Fruit fly (Drosophila melanogaster) whole organism, adult: Measurements from ENCODE around the gene SmydA-8.

Source experiments
- CG11617 ChIP-seq: fragments of 200-800 bp; sonication (Bioruptor generic); optimal IDR thresholded peaks from 2 replicates; lab custom pipeline; 2017; ENCODE audit warnings: mild to moderate bottlenecking, missing biosample characterization, missing genetic modification reagents, missing genetic modification characterization
- CG12768 ChIP-seq: fragments of 200-800 bp; sonication (Bioruptor generic); optimal IDR thresholded peaks from 2 replicates; lab custom pipeline; 2017; ENCODE audit warnings: missing biosample characterization, missing genetic modification characterization, mild to moderate bottlenecking, moderate library complexity, missing genetic modification reagents
- CG14711 ChIP-seq: fragments of 200-800 bp; sonication (Bioruptor generic); optimal IDR thresholded peaks from 2 replicates; lab custom pipeline; 2018; ENCODE audit warnings: missing biosample characterization, mild to moderate bottlenecking, missing genetic modification characterization, moderate library complexity
- CG1620 ChIP-seq: fragments of 200-800 bp; sonication (Bioruptor generic); optimal IDR thresholded peaks from 2 replicates; lab custom pipeline; 2016; ENCODE audit warnings: missing biosample characterization, missing genetic modification characterization
- CG33017 ChIP-seq: fragments of 200-800 bp; sonication (Bioruptor generic); optimal IDR thresholded peaks from 2 replicates; lab custom pipeline; 2018; ENCODE audit warnings: missing biosample characterization, mild to moderate bottlenecking, missing genetic modification characterization, moderate library complexity
- CG5204 ChIP-seq: fragments of 200-800 bp; sonication (Bioruptor generic); optimal IDR thresholded peaks from 2 replicates; lab custom pipeline; 2016; ENCODE audit warnings: missing biosample characterization, missing genetic modification characterization
- CG7045 ChIP-seq: fragments of 200-800 bp; sonication (Bioruptor generic); optimal IDR thresholded peaks from 2 replicates; lab custom pipeline; 2017; ENCODE audit warnings: missing biosample characterization, mild to moderate bottlenecking, missing genetic modification characterization
- CG7101 ChIP-seq: fragments of 200-800 bp; sonication (Bioruptor generic); optimal IDR thresholded peaks from 2 replicates; lab custom pipeline; 2018; ENCODE audit warnings: missing biosample characterization, mild to moderate bottlenecking, missing genetic modification characterization, moderate library complexity
- Clk ChIP-seq: fragments of 200-800 bp; sonication (Bioruptor generic); optimal IDR thresholded peaks from 2 replicates; lab custom pipeline; 2017; ENCODE audit warnings: missing biosample characterization, missing genetic modification characterization
- Crg-1 ChIP-seq: fragments of 200-800 bp; sonication (Bioruptor generic); optimal IDR thresholded peaks from 2 replicates; lab custom pipeline; 2016; ENCODE audit warnings: missing biosample characterization, missing genetic modification characterization
- Hr96 ChIP-seq: fragments of 200-800 bp; sonication (Bioruptor generic); optimal IDR thresholded peaks from 2 replicates; lab custom pipeline; 2016; ENCODE audit warnings: missing biosample characterization, missing genetic modification characterization
- Mnt ChIP-seq: fragments of 200-800 bp; sonication (Bioruptor generic); optimal IDR thresholded peaks from 2 replicates; lab custom pipeline; 2016; ENCODE audit warnings: missing biosample characterization, mild to moderate bottlenecking, missing genetic modification characterization
- bab1 ChIP-seq: fragments of 200-800 bp; sonication (Bioruptor generic); optimal IDR thresholded peaks from 3 replicates; lab custom pipeline; 2019; ENCODE audit warnings: missing biosample characterization, mild to moderate bottlenecking, missing genetic modification characterization, moderate library complexity
- cic ChIP-seq: fragments of 200-800 bp; sonication (Bioruptor generic); optimal IDR thresholded peaks from 2 replicates; lab custom pipeline; 2017; ENCODE audit warnings: missing biosample characterization, mild to moderate bottlenecking, missing genetic modification characterization, moderate library complexity
- cnc ChIP-seq, 2 experiments: fragments of >200 bp; optimal IDR thresholded peaks; 2 replicates each; lab custom pipeline; 2017
- kay ChIP-seq: fragments of 200-800 bp; sonication (Bioruptor generic); peaks from one replicate; lab custom pipeline; 2016; ENCODE audit warnings: missing biosample characterization, missing genetic modification characterization, borderline replicate concordance
- ovo ChIP-seq: fragments of 200-800 bp; sonication (Bioruptor generic); optimal IDR thresholded peaks from 2 replicates; lab custom pipeline; 2016; ENCODE audit warnings: missing biosample characterization, missing genetic modification characterization
- pad ChIP-seq: fragments of 200-800 bp; sonication (Bioruptor generic); optimal IDR thresholded peaks from 3 replicates; lab custom pipeline; 2017; ENCODE audit warnings: missing biosample characterization, missing genetic modification characterization, mild to moderate bottlenecking, moderate library complexity, missing genetic modification reagents
- tj ChIP-seq: fragments of 200-800 bp; sonication (Bioruptor generic); optimal IDR thresholded peaks from 3 replicates; lab custom pipeline; 2017; ENCODE audit warnings: missing biosample characterization, mild to moderate bottlenecking, missing genetic modification characterization, moderate library complexity
- toe ChIP-seq: fragments of 200-800 bp; sonication (Bioruptor generic); optimal IDR thresholded peaks from 2 replicates; lab custom pipeline; 2016; ENCODE audit warnings: missing biosample characterization, missing genetic modification characterization

The SmydA-8 gene

DNA sequence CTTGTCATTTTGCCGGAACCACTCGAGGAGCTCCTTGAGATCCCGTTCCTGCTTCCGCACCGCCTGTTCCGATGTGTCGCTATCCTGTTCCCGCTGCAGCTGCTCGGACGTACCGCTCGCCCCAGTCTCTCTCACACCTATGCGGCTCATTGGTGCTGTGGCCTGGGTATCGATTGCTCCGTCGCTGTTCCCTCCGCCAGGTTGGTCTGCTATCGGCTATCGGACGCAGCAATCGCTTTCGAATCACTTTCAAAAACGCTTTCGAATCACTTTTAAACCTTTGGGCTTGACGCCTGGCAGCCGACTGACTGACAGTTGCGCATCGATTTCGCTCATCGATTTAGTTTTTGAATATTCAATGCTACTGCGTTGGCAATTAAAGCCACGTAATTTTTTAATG lies 38.1 kb upstream of the SmydA-8 start, which contains the start of gene CG3191:
CG3191 (minus strand) TSS at position 306 of the 400 bp plus-strand sequence.
- TF ChIP-seq CG33017 (tag; lab: Kevin White, UChicago): no peak

- TF ChIP-seq CG5204 (GFP tag; lab: Kevin White, UChicago) (no peak), Mnt (peak; percentile 5)
Measured at dm6 chrX:2249763-2250162, 36.2 kb upstream of the SmydA-8 start, which contains the start of gene crn. Gene crn (minus strand): TSS chrX:2249983.

DNA sequence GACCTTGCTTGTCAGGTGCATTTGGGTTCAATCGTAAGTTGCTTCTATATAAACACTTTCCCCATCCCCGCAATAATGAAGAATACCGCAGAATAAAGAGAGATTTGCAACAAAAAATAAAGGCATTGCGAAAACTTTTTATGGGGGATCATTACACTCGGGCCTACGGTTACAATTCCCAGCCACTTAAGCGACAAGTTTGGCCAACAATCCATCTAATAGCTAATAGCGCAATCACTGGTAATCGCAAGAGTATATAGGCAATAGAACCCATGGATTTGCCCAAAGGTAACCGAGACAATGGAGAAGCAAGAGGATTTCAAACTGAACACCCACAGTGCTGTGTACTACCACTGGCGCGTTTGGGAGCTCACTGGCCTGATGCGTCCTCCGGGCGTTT lies 32.3 kb upstream of the SmydA-8 start, which contains the start of gene Or2a:
Or2a (plus strand) TSS at position 301 of the 400 bp plus-strand sequence.
- TF ChIP-seq CG5204 (GFP tag; lab: Kevin White, UChicago) (no peak), bab1 (GFP tag; lab: Kevin White, UChicago) (no peak), CG7045 (GFP tag; lab: Kevin White, UChicago) (no peak), ovo (GFP tag; lab: Kevin White, UChicago) (no peak)

- TF ChIP-seq tj: no peak
- no peak for TF ChIP-seq CG11617
- no peak for TF ChIP-seq CG14711 (tag; lab: Kevin White, UChicago)
- TF ChIP-seq Clk (GFP tag; lab: Kevin White, UChicago): no peak
- TF ChIP-seq CG5204 (GFP tag; lab: Kevin White, UChicago): no peak
- TF ChIP-seq Hr96 (GFP tag; lab: Kevin White, UChicago): no peak
- TF ChIP-seq CG1620 (GFP tag; lab: Kevin White, UChicago): no peak
- TF ChIP-seq ovo (GFP tag; lab: Kevin White, UChicago): no peak
- no peak for TF ChIP-seq pad (GFP tag; lab: Kevin White, UChicago)
- no peak for TF ChIP-seq CG33017 (tag; lab: Kevin White, UChicago)
- TF ChIP-seq cic (GFP tag; lab: Kevin White, UChicago): no peak
- TF ChIP-seq Mnt: no peak
- TF ChIP-seq CG12768: no peak
- TF ChIP-seq toe (GFP tag; lab: Kevin White, UChicago): no peak
- TF ChIP-seq bab1 (GFP tag; lab: Kevin White, UChicago): no peak
- TF ChIP-seq Crg-1 (GFP tag; lab: Kevin White, UChicago): no peak
- TF ChIP-seq kay (GFP tag; lab: Kevin White, UChicago): no peak
- no peak for TF ChIP-seq CG7045 (GFP tag; lab: Kevin White, UChicago)
- no peak for TF ChIP-seq cnc (optimal IDR thresholded peaks at IDR 0.05; lab: Kevin White, UChicago)
Measured at dm6 chrX:2244753-2245152, 31.1 kb upstream of the SmydA-8 start.

dm6 chrX:2242897-2243296 lies 29.3 kb upstream of the SmydA-8 start:
- no peak for TF ChIP-seq ovo (GFP tag; lab: Kevin White, UChicago)
- TF ChIP-seq Hr96 (GFP tag; lab: Kevin White, UChicago): no peak
- TF ChIP-seq kay (GFP tag; lab: Kevin White, UChicago): no peak
- TF ChIP-seq toe (GFP tag; lab: Kevin White, UChicago): no peak
- TF ChIP-seq bab1 (GFP tag; lab: Kevin White, UChicago): no peak
- no peak for TF ChIP-seq Crg-1 (GFP tag; lab: Kevin White, UChicago)
- no peak for TF ChIP-seq Clk (GFP tag; lab: Kevin White, UChicago)
- no peak for TF ChIP-seq CG33017 (tag; lab: Kevin White, UChicago)
- TF ChIP-seq tj: no peak
- TF ChIP-seq CG5204 (GFP tag; lab: Kevin White, UChicago): no peak
- no peak for TF ChIP-seq cnc (optimal IDR thresholded peaks at IDR 0.05; lab: Kevin White, UChicago)
- TF ChIP-seq Mnt: no peak
- no peak for TF ChIP-seq CG1620 (GFP tag; lab: Kevin White, UChicago)
- no peak for TF ChIP-seq CG14711 (tag; lab: Kevin White, UChicago)
- TF ChIP-seq pad (GFP tag; lab: Kevin White, UChicago): no peak
- TF ChIP-seq cic (GFP tag; lab: Kevin White, UChicago): no peak
- TF ChIP-seq CG7045 (GFP tag; lab: Kevin White, UChicago): no peak
- TF ChIP-seq CG11617: no peak

- peak; percentile 10 for TF ChIP-seq bab1 (GFP tag; lab: Kevin White, UChicago)
- no peak for TF ChIP-seq kay (GFP tag; lab: Kevin White, UChicago)
- peak; percentile 100 for TF ChIP-seq Mnt
Measured at dm6 chrX:2241842-2242241, 28.2 kb upstream of the SmydA-8 start, which contains the start of gene kz. Gene kz (minus strand): TSS chrX:2242035.

dm6 chrX:2225138-2225537 lies 11.5 kb upstream of the SmydA-8 start, which contains the start of gene pcx:
Gene pcx (plus strand): TSS chrX:2225296.
- TF ChIP-seq CG14711 (tag; lab: Kevin White, UChicago): no peak
- TF ChIP-seq CG7045 (GFP tag; lab: Kevin White, UChicago): no peak
- no peak for TF ChIP-seq bab1 (GFP tag; lab: Kevin White, UChicago)
- TF ChIP-seq cic (GFP tag; lab: Kevin White, UChicago): no peak
- TF ChIP-seq Mnt: no peak
- TF ChIP-seq tj: no peak
- TF ChIP-seq kay (GFP tag; lab: Kevin White, UChicago): no peak
- no peak for TF ChIP-seq CG5204 (GFP tag; lab: Kevin White, UChicago)
- TF ChIP-seq Hr96 (GFP tag; lab: Kevin White, UChicago): no peak
- no peak for TF ChIP-seq CG1620 (GFP tag; lab: Kevin White, UChicago)
- TF ChIP-seq cnc (optimal IDR thresholded peaks at IDR 0.05; lab: Kevin White, UChicago): no peak
- TF ChIP-seq CG7101 (tag; lab: Kevin White, UChicago): no peak
- no peak for TF ChIP-seq ovo (GFP tag; lab: Kevin White, UChicago)
- no peak for TF ChIP-seq Clk (GFP tag; lab: Kevin White, UChicago)
- no peak for TF ChIP-seq CG11617
- no peak for TF ChIP-seq pad (GFP tag; lab: Kevin White, UChicago)
- no peak for TF ChIP-seq Crg-1 (GFP tag; lab: Kevin White, UChicago)
- TF ChIP-seq CG33017 (tag; lab: Kevin White, UChicago): no peak
- TF ChIP-seq toe (GFP tag; lab: Kevin White, UChicago): no peak
- no peak for TF ChIP-seq CG12768
